Worm (Caenorhabditis elegans) whole organism, young adult: ENCODE results near the gene T08B1.4.

Experiments
- B0019.2 ChIP-seq: fragments of 200-800 bp; sonication (Bioruptor generic); conservative IDR thresholded peaks from 2 replicates; pipeline ENCODE4 v1.3.6; 2022; ENCODE audit warnings: missing genetic modification reagents, missing genetic modification characterization, missing compliant biosample characterization
- B0336.3 ChIP-seq: fragments of 200-800 bp; sonication (Bioruptor generic); IDR thresholded peaks from 2 replicates; pipeline ENCODE4 v1.3.6; 2022; ENCODE audit warnings: missing genetic modification characterization, missing compliant biosample characterization
- C17E4.6 ChIP-seq: fragments of 200-800 bp; sonication (Bioruptor generic); IDR thresholded peaks from 2 replicates; pipeline ENCODE4 v1.3.6; 2022; ENCODE audit warnings: missing genetic modification reagents, missing genetic modification characterization, missing compliant biosample characterization
- F33H1.4 ChIP-seq: fragments of 200-800 bp; sonication (Bioruptor generic); IDR thresholded peaks from 2 replicates; pipeline ENCODE4 v1.3.6; 2022; ENCODE audit warnings: missing genetic modification reagents, missing genetic modification characterization, missing compliant biosample characterization
- F52B5.7 ChIP-seq: sonication (generic microtip); optimal IDR thresholded peaks from 2 replicates; lab custom pipeline; 2016; ENCODE audit warnings: mild to moderate bottlenecking, missing genetic modification characterization, missing compliant biosample characterization
- akir-1 ChIP-seq: fragments of 200-800 bp; sonication (Bioruptor generic); optimal IDR thresholded peaks from 2 replicates; lab custom pipeline; 2018; ENCODE audit warnings: mild to moderate bottlenecking, missing genetic modification characterization, moderate library complexity, missing compliant biosample characterization
- aptf-2 ChIP-seq: fragments of 200-800 bp; sonication (Bioruptor generic); conservative IDR thresholded peaks from 2 replicates; pipeline ENCODE4 v1.3.6; 2022; ENCODE audit warnings: missing genetic modification reagents, missing genetic modification characterization, missing compliant biosample characterization
- atf-7 ChIP-seq: sonication (generic microtip); optimal IDR thresholded peaks from 2 replicates; lab custom pipeline; 2017; ENCODE audit warnings: mild to moderate bottlenecking, missing genetic modification characterization, missing compliant biosample characterization
- attf-6 ChIP-seq: fragments of 200-800 bp; sonication (Bioruptor generic); IDR thresholded peaks from 2 replicates; pipeline ENCODE4 v1.3.6; 2022; ENCODE audit warnings: missing genetic modification reagents, missing genetic modification characterization, missing compliant biosample characterization
- ceh-100 ChIP-seq: fragments of 200-800 bp; sonication (Bioruptor generic); IDR thresholded peaks from 2 replicates; pipeline ENCODE4 v1.3.6; 2022; ENCODE audit warnings: missing genetic modification reagents, missing genetic modification characterization, missing compliant biosample characterization
- ceh-27 ChIP-seq: fragments of 200-800 bp; sonication (Bioruptor generic); optimal IDR thresholded peaks from 2 replicates; lab custom pipeline; 2018; ENCODE audit warnings: mild to moderate bottlenecking, missing genetic modification characterization, moderate library complexity, missing compliant biosample characterization
- ceh-58 ChIP-seq: fragments of 200-800 bp; sonication (Bioruptor generic); IDR thresholded peaks from 2 replicates; pipeline ENCODE4 v1.3.6; 2022; ENCODE audit warnings: missing genetic modification characterization, missing compliant biosample characterization
- ceh-79 ChIP-seq: sonication (generic microtip); optimal IDR thresholded peaks from 2 replicates; lab custom pipeline; 2017; ENCODE audit warnings: mild to moderate bottlenecking, missing genetic modification characterization, missing compliant biosample characterization
- chd-7 ChIP-seq: sonication (generic microtip); optimal IDR thresholded peaks from 2 replicates; lab custom pipeline; 2016; ENCODE audit warnings: mild to moderate bottlenecking, missing genetic modification characterization, moderate library complexity, missing compliant biosample characterization
- efl-1 ChIP-seq: fragments of 150-350 bp; optimal IDR thresholded peaks from 2 replicates; lab custom pipeline; 2014; ENCODE audit warnings: missing biosample characterization, missing genetic modification reagents, missing genetic modification characterization
- egl-44 ChIP-seq: fragments of 200-800 bp; sonication (Bioruptor generic); IDR thresholded peaks from 2 replicates; pipeline ENCODE4 v1.3.6; 2022; ENCODE audit warnings: missing genetic modification reagents, missing genetic modification characterization, missing compliant biosample characterization
- ekl-4 ChIP-seq: fragments of 200-800 bp; sonication (Bioruptor generic); IDR thresholded peaks from 2 replicates; pipeline ENCODE4 v1.3.6; 2022; ENCODE audit warnings: missing genetic modification reagents, missing genetic modification characterization, missing compliant biosample characterization
- ets-4 ChIP-seq: fragments of 200-800 bp; sonication (Bioruptor generic); optimal IDR thresholded peaks from 2 replicates; lab custom pipeline; 2018; ENCODE audit warnings: mild to moderate bottlenecking, missing genetic modification characterization, missing compliant biosample characterization
- him-1 ChIP-seq: sonication (generic microtip); optimal IDR thresholded peaks from 2 replicates; lab custom pipeline; 2016; ENCODE audit warnings: missing genotype, missing genetic modification reagents, missing genetic modification characterization, missing compliant biosample characterization
- hmg-20 ChIP-seq: fragments of 200-800 bp; sonication (Bioruptor generic); IDR thresholded peaks from 2 replicates; pipeline ENCODE4 v1.3.6; 2022; ENCODE audit warnings: missing genetic modification reagents, missing genetic modification characterization, missing compliant biosample characterization
- hrde-1 ChIP-seq: sonication (generic microtip); optimal IDR thresholded peaks from 2 replicates; lab custom pipeline; 2016; ENCODE audit warnings: missing genetic modification characterization, mild to moderate bottlenecking, missing compliant biosample characterization, moderate library complexity, missing genotype, missing genetic modification reagents, borderline replicate concordance
- lin-54 ChIP-seq: fragments of 200-800 bp; sonication (Bioruptor generic); optimal IDR thresholded peaks from 2 replicates; lab custom pipeline; 2018; ENCODE audit warnings: mild to moderate bottlenecking, missing genetic modification characterization, missing compliant biosample characterization
- lir-1 ChIP-seq: fragments of 200-800 bp; sonication (Bioruptor generic); conservative IDR thresholded peaks from 2 replicates; pipeline ENCODE4 v1.3.6; 2022; ENCODE audit warnings: missing genetic modification reagents, missing genetic modification characterization, missing compliant biosample characterization
- lsy-27 ChIP-seq: sonication (generic microtip); optimal IDR thresholded peaks from 2 replicates; lab custom pipeline; 2017; ENCODE audit warnings: missing genetic modification characterization, mild to moderate bottlenecking, missing compliant biosample characterization, antibody characterized with exemption, missing genotype, borderline replicate concordance; ENCODE audit not compliant: insufficient read depth
- mcd-1 ChIP-seq: fragments of 200-800 bp; sonication (Bioruptor generic); IDR thresholded peaks from 2 replicates; pipeline ENCODE4 v1.3.6; 2022; ENCODE audit warnings: missing genetic modification reagents, missing genetic modification characterization, missing compliant biosample characterization
- mel-28 ChIP-seq: sonication (generic microtip); optimal IDR thresholded peaks from 2 replicates; lab custom pipeline; 2016; ENCODE audit warnings: borderline replicate concordance, mild to moderate bottlenecking, missing genetic modification characterization, missing compliant biosample characterization
- mes-4 ChIP-seq: sonication (generic microtip); optimal IDR thresholded peaks from 2 replicates; lab custom pipeline; 2016; ENCODE audit warnings: missing genotype, missing genetic modification characterization, missing compliant biosample characterization
- nfya-2 ChIP-seq: fragments of 200-800 bp; sonication (Bioruptor generic); IDR thresholded peaks from 2 replicates; pipeline ENCODE4 v1.3.6; 2022; ENCODE audit warnings: missing genetic modification reagents, missing genetic modification characterization, missing compliant biosample characterization
- nfyb-1 ChIP-seq: fragments of 200-800 bp; sonication (Bioruptor generic); IDR thresholded peaks from 2 replicates; pipeline ENCODE4 v1.3.6; 2022; ENCODE audit warnings: missing genetic modification reagents, missing genetic modification characterization, missing compliant biosample characterization
- nhr-80 ChIP-seq: sonication (generic microtip); optimal IDR thresholded peaks from 2 replicates; lab custom pipeline; 2016; ENCODE audit warnings: missing genetic modification characterization, missing compliant biosample characterization
- rcor-1 ChIP-seq: fragments of 200-800 bp; sonication (Bioruptor generic); IDR thresholded peaks from 2 replicates; pipeline ENCODE4 v1.3.6; 2022; ENCODE audit warnings: missing genetic modification reagents, missing genetic modification characterization, missing compliant biosample characterization
- rec-8 ChIP-seq, 2 experiments: sonication (generic microtip); optimal IDR thresholded peaks; 2 replicates each; lab custom pipeline; 2016; ENCODE audit warnings: mild to moderate bottlenecking in 2 of 2, missing genetic modification characterization in 2 of 2, missing genetic modification reagents in 2 of 2, missing genotype in 2 of 2, missing biosample characterization in 1 of 2, missing compliant biosample characterization in 1 of 2, moderate library complexity in 1 of 2
- repo-1 ChIP-seq: sonication (generic microtip); optimal IDR thresholded peaks from 2 replicates; lab custom pipeline; 2017; ENCODE audit warnings: mild to moderate bottlenecking, missing genetic modification characterization, missing compliant biosample characterization
- rpc-1 ChIP-seq, 2 experiments: fragments of 150-350 bp in 1 of 2; sonication (generic microtip) in 1 of 2; optimal IDR thresholded peaks; 2 replicates each; lab custom pipeline; 2014 to 2018; ENCODE audit warnings: missing biosample characterization in 1 of 2, missing genetic modification characterization in 1 of 2, missing genetic modification reagents in 1 of 2, missing genotype in 1 of 2
- sea-2 ChIP-seq: fragments of 200-800 bp; sonication (Bioruptor generic); IDR thresholded peaks from 2 replicates; pipeline ENCODE4 v1.3.6; 2022; ENCODE audit warnings: missing genetic modification characterization, missing compliant biosample characterization
- snpc-1.1 ChIP-seq: sonication (generic microtip); optimal IDR thresholded peaks from 2 replicates; lab custom pipeline; 2017; ENCODE audit warnings: missing genetic modification characterization, mild to moderate bottlenecking, missing compliant biosample characterization, antibody characterized with exemption, moderate library complexity, missing genotype, missing genetic modification reagents; ENCODE audit not compliant: insufficient read depth
- tlf-1 ChIP-seq: fragments of 200-800 bp; sonication (Bioruptor generic); optimal IDR thresholded peaks from 2 replicates; lab custom pipeline; 2018; ENCODE audit warnings: mild to moderate bottlenecking, missing genetic modification characterization, missing compliant biosample characterization
- unc-62 ChIP-seq: fragments of 150-350 bp; optimal IDR thresholded peaks from 2 replicates; lab custom pipeline; 2014; ENCODE audit warnings: missing biosample characterization, missing genetic modification reagents, missing genetic modification characterization
- xnd-1 ChIP-seq: sonication (generic microtip); optimal IDR thresholded peaks from 2 replicates; lab custom pipeline; 2016; ENCODE audit warnings: missing genotype, missing genetic modification reagents, missing genetic modification characterization, missing compliant biosample characterization
- zfh-2 ChIP-seq: fragments of 200-800 bp; sonication (Bioruptor generic); conservative IDR thresholded peaks from 2 replicates; pipeline ENCODE4 v1.3.6; 2022; ENCODE audit warnings: missing genetic modification reagents, missing genetic modification characterization, missing compliant biosample characterization
- ztf-22 ChIP-seq: fragments of 200-800 bp; sonication (Bioruptor generic); optimal IDR thresholded peaks from 2 replicates; lab custom pipeline; 2018; ENCODE audit warnings: mild to moderate bottlenecking, missing genetic modification characterization, moderate library complexity, missing compliant biosample characterization
- ztf-25 ChIP-seq: fragments of 200-800 bp; sonication (Bioruptor generic); IDR thresholded peaks from 2 replicates; pipeline ENCODE4 v1.3.6; 2022; ENCODE audit warnings: missing genetic modification reagents, missing genetic modification characterization, missing compliant biosample characterization
- ztf-6 ChIP-seq: fragments of 200-800 bp; sonication (Bioruptor generic); IDR thresholded peaks from 2 replicates; pipeline ENCODE4 v1.3.6; 2022; ENCODE audit warnings: missing genetic modification reagents, missing genetic modification characterization, missing compliant biosample characterization

T08B1.4 gene

DNA sequence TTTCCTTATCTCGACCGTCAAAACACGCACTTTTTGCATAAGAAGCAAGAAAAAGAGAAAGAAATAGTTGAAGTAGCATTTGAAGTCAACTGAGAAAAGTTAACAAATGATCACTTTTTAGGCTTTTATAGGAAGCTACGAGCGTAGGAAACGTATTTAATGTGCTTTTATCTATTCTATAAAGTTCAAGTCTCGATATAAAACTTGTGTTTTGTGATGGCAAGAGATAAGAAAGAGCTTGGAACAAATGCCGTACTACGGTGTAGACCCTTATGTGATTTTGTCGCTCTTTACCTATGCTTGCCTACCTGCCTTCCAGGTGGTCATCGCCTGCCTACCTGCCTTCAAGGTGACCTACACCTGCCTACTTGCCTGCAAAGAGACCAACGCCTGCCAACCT is 25.2 kb downstream of the T08B1.4 start, which contains the start of gene clec-206:
Gene clec-206, minus strand, starts transcription at position 101 of the 400 bp plus-strand sequence.
- TF ChIP-seq zfh-2 (GFP tag; lab: Robert Waterston, UW) (0 out of 2 replicates have a peak, but pooled peaks have one; percentile 6), ztf-25 (GFP tag; lab: Robert Waterston, UW) (no peak), repo-1 (tag; lab: Kevin White, UChicago) (no peak), ceh-58 (0 out of 2 replicates have a peak, but pooled peaks have one; percentile 38)

ce11 chrV:2004659-2005058 is 25.6 kb downstream of the T08B1.4 start, which contains the start of gene cysl-4:
Gene cysl-4 (plus strand): TSS chrV:2004959.
- TF ChIP-seq mcd-1 (GFP tag; lab: Robert Waterston, UW) = no peak
- TF ChIP-seq ztf-6 = no peak
- TF ChIP-seq hmg-20 (GFP tag; lab: Robert Waterston, UW) = no peak
- TF ChIP-seq B0019.2 (GFP tag; lab: Robert Waterston, UW) = no peak
- no peak for TF ChIP-seq ceh-100 (GFP tag; lab: Robert Waterston, UW)
- TF ChIP-seq akir-1 (GFP tag; lab: Kevin White, UChicago) = no peak
- TF ChIP-seq efl-1 (GFP tag; lab: Kevin White, UChicago) = no peak
- no peak for TF ChIP-seq ets-4 (GFP tag; lab: Kevin White, UChicago)
- TF ChIP-seq ekl-4 (GFP tag; lab: Robert Waterston, UW) = no peak
- no peak for TF ChIP-seq F33H1.4 (GFP tag; lab: Robert Waterston, UW)
- TF ChIP-seq rcor-1 (GFP tag; lab: Robert Waterston, UW) = no peak
- TF ChIP-seq lir-1 (GFP tag; lab: Robert Waterston, UW) = no peak
- TF ChIP-seq rec-8 (tag; optimal IDR thresholded peaks at IDR 0.05; lab: Kevin White, UChicago) = no peak
- no peak for TF ChIP-seq mes-4
- TF ChIP-seq F52B5.7 (tag; lab: Kevin White, UChicago) = no peak
- no peak for TF ChIP-seq snpc-1.1 (tag; lab: Kevin White, UChicago)
- no peak for TF ChIP-seq chd-7 (tag; lab: Kevin White, UChicago)

DNA sequence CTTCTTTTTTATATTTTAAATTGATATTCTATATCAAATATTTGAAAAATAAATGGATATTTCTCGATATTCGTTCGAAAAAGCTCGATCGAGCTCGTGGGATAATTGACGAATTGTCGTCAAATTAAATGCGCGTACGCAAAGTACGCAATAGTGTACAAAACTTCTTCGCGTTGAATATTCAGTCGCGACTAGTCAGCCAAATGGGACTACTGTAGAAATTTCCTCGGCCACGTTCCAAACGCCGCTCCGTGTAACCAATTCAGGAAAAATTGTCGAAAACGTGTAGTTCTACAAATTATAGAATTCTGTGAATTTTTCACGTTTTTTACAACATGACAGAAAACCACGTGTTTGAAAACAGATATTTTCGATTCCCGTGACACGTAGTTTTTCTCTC is 29.3 kb downstream of the T08B1.4 start:
- TF ChIP-seq C17E4.6 = no peak
- no peak for TF ChIP-seq sea-2 (GFP tag; lab: Robert Waterston, UW)
- TF ChIP-seq ztf-25 (GFP tag; lab: Robert Waterston, UW) = peak; percentile 85; the same call in 1 of the 2 replicates
- no peak for TF ChIP-seq nfya-2 (GFP tag; lab: Robert Waterston, UW)
- peak; percentile 65 for TF ChIP-seq B0336.3 (GFP tag; lab: Robert Waterston, UW)
- no peak for TF ChIP-seq rpc-1 (optimal IDR thresholded peaks at IDR 0.05; lab: Kevin White, UChicago)
- no peak for TF ChIP-seq rpc-1 (tag; optimal IDR thresholded peaks at IDR 0.05; lab: Kevin White, UChicago)
- no peak for TF ChIP-seq ceh-79 (tag; lab: Kevin White, UChicago)
- TF ChIP-seq hrde-1 (tag; lab: Kevin White, UChicago) = no peak
- TF ChIP-seq unc-62 (GFP tag; lab: Kevin White, UChicago) = no peak
- peak; percentile 75 for TF ChIP-seq F33H1.4 (GFP tag; lab: Robert Waterston, UW)
- TF ChIP-seq B0019.2 (GFP tag; lab: Robert Waterston, UW) = peak; percentile 81
- no peak for TF ChIP-seq mel-28 (tag; lab: Kevin White, UChicago)
- TF ChIP-seq egl-44 (GFP tag; lab: Robert Waterston, UW) = 0 out of 2 replicates have a peak, but pooled peaks have one; percentile 41
- TF ChIP-seq him-1 (tag; lab: Kevin White, UChicago) = peak; percentile 72
- peak; percentile 92 for TF ChIP-seq aptf-2 (GFP tag; lab: Robert Waterston, UW)
- TF ChIP-seq lsy-27 = no peak
- TF ChIP-seq repo-1 (tag; lab: Kevin White, UChicago) = no peak
- no peak for TF ChIP-seq rec-8 (tag; optimal IDR thresholded peaks at IDR 0.05; lab: Kevin White, UChicago)
- TF ChIP-seq nhr-80 = peak; percentile 61
- TF ChIP-seq ztf-22 = no peak
- TF ChIP-seq attf-6 = 0 out of 2 replicates have a peak, but pooled peaks have one; percentile 36
- TF ChIP-seq atf-7 (tag; lab: Kevin White, UChicago) = no peak
- peak; percentile 76 for TF ChIP-seq lin-54 (GFP tag; lab: Kevin White, UChicago)
- peak; percentile 58 for TF ChIP-seq tlf-1 (GFP tag; lab: Kevin White, UChicago)
- TF ChIP-seq ceh-27 (GFP tag; lab: Kevin White, UChicago) = peak; percentile 43
- peak; percentile 56; the same call in 1 of the 2 replicates for TF ChIP-seq ceh-100 (GFP tag; lab: Robert Waterston, UW)
- TF ChIP-seq nfyb-1 (GFP tag; lab: Robert Waterston, UW) = peak; percentile 67; the same call in 1 of the 2 replicates
- no peak for TF ChIP-seq ztf-6
- peak; percentile 27 for TF ChIP-seq xnd-1 (tag; lab: Kevin White, UChicago)
